Fruit fly (Drosophila melanogaster) whole organism, embryonic: ENCODE results near the gene goe.

Experiments used
- Atf3 ChIP-seq: fragments of 200-800 bp; sonication (Bioruptor generic); optimal IDR thresholded peaks from 3 replicates; lab custom pipeline; 2016; ENCODE audit warnings: missing biosample characterization, missing genetic modification characterization
- CG10959 ChIP-seq: fragments of 200-800 bp; sonication (Bioruptor generic); IDR thresholded peaks from 2 replicates; pipeline ENCODE4 v1.3.6; 2022; ENCODE audit warnings: missing biosample characterization, missing genetic modification characterization
- CG11696 ChIP-seq: fragments of 200-800 bp; sonication (Bioruptor generic); IDR thresholded peaks from 2 replicates; pipeline ENCODE4 v1.3.6; 2022; ENCODE audit warnings: missing biosample characterization, missing genetic modification characterization
- CG12219 ChIP-seq: fragments of 200-800 bp; sonication (Bioruptor generic); optimal IDR thresholded peaks from 3 replicates; lab custom pipeline; 2018; ENCODE audit warnings: missing biosample characterization, mild to moderate bottlenecking, missing genetic modification characterization
- CG13424 ChIP-seq: fragments of 200-800 bp; sonication (Bioruptor generic); optimal IDR thresholded peaks from 2 replicates; lab custom pipeline; 2019; ENCODE audit warnings: missing biosample characterization, mild to moderate bottlenecking, missing genetic modification characterization, moderate library complexity
- CG13775 ChIP-seq: fragments of 200-800 bp; sonication (Bioruptor generic); optimal IDR thresholded peaks from 3 replicates; lab custom pipeline; 2017; ENCODE audit warnings: missing biosample characterization, mild to moderate bottlenecking, missing genetic modification characterization
- CG14965 ChIP-seq: fragments of 200-800 bp; sonication (Bioruptor generic); optimal IDR thresholded peaks from 2 replicates; lab custom pipeline; 2016; ENCODE audit warnings: missing biosample characterization, missing genetic modification characterization, borderline replicate concordance
- CG17361 ChIP-seq: fragments of 200-800 bp; sonication (Bioruptor generic); IDR thresholded peaks from 3 replicates; pipeline ENCODE4 v1.3.6; 2022; ENCODE audit warnings: missing biosample characterization, missing genetic modification characterization
- CG1792 ChIP-seq: fragments of 200-800 bp; sonication (Bioruptor generic); optimal IDR thresholded peaks from 2 replicates; lab custom pipeline; 2016; ENCODE audit warnings: missing biosample characterization, missing genetic modification characterization
- CG2120 ChIP-seq: fragments of 200-800 bp; sonication (Bioruptor generic); optimal IDR thresholded peaks from 3 replicates; lab custom pipeline; 2016; ENCODE audit warnings: missing biosample characterization, missing genetic modification characterization
- CG30020 ChIP-seq: fragments of 200-800 bp; optimal IDR thresholded peaks from 2 replicates; lab custom pipeline; 2019; ENCODE audit warnings: missing biosample characterization, mild to moderate bottlenecking, missing genetic modification characterization, moderate library complexity
- CG31365 ChIP-seq: fragments of 200-800 bp; sonication (Bioruptor generic); optimal IDR thresholded peaks from 2 replicates; lab custom pipeline; 2018; ENCODE audit warnings: missing biosample characterization, mild to moderate bottlenecking, missing genetic modification characterization
- CG31388 ChIP-seq: fragments of 200-800 bp; sonication (Bioruptor generic); optimal IDR thresholded peaks from 2 replicates; lab custom pipeline; 2016; ENCODE audit warnings: missing biosample characterization, missing genetic modification characterization
- CG3163 ChIP-seq: fragments of 200-800 bp; sonication (Bioruptor generic); optimal IDR thresholded peaks from 3 replicates; lab custom pipeline; 2016; ENCODE audit warnings: missing biosample characterization, missing genetic modification characterization
- CG3726 ChIP-seq: fragments of 200-800 bp; sonication (Bioruptor generic); IDR thresholded peaks from 3 replicates; pipeline ENCODE4, ENCODE4 v1.3.6; 2022; ENCODE audit warnings: missing biosample characterization, missing genetic modification characterization
- CG5245 ChIP-seq: fragments of 200-800 bp; sonication (Bioruptor generic); optimal IDR thresholded peaks from 3 replicates; lab custom pipeline; 2016; ENCODE audit warnings: missing biosample characterization, missing genetic modification characterization
- CG7786 ChIP-seq: fragments of 200-800 bp; sonication (Bioruptor generic); optimal IDR thresholded peaks from 2 replicates; lab custom pipeline; 2016; ENCODE audit warnings: missing biosample characterization, missing genetic modification characterization
- CG9215 ChIP-seq: fragments of 200-800 bp; sonication (Bioruptor generic); IDR thresholded peaks from 2 replicates; pipeline ENCODE4 v1.3.6; 2022; ENCODE audit warnings: missing biosample characterization, missing genetic modification characterization
- CG9817 ChIP-seq: fragments of 200-800 bp; sonication (Bioruptor generic); optimal IDR thresholded peaks from 2 replicates; lab custom pipeline; 2018; ENCODE audit warnings: missing biosample characterization, mild to moderate bottlenecking, missing genetic modification characterization, moderate library complexity
- CHES-1-like ChIP-seq: fragments of 200-800 bp; sonication (Bioruptor generic); optimal IDR thresholded peaks from 2 replicates; lab custom pipeline; 2016; ENCODE audit warnings: missing biosample characterization, missing genetic modification characterization
- D19A ChIP-seq: fragments of 200-800 bp; optimal IDR thresholded peaks from 3 replicates; lab custom pipeline; 2019; ENCODE audit warnings: missing biosample characterization, mild to moderate bottlenecking, missing genetic modification characterization, moderate library complexity
- Dip2 ChIP-seq: fragments of 200-800 bp; sonication (Bioruptor generic); IDR thresholded peaks from 2 replicates; pipeline ENCODE4 v1.3.6; 2022; ENCODE audit warnings: missing biosample characterization, missing genetic modification characterization
- Eip74EF ChIP-seq, 2 experiments: fragments of 200-800 bp in 1 of 2; fragments of >200 bp in 1 of 2; sonication (Bioruptor generic) in 1 of 2; optimal IDR thresholded peaks; 2 replicates each; lab custom pipeline; 2017 to 2019; ENCODE audit warnings: missing biosample characterization in 2 of 2, missing genetic modification characterization in 2 of 2, mild to moderate bottlenecking in 1 of 2, moderate library complexity in 1 of 2
- Hr51 ChIP-seq, 2 experiments: fragments of 200-800 bp; sonication (Bioruptor generic); optimal IDR thresholded peaks; 2 replicates in 1 of 2; 3 replicates in 1 of 2; lab custom pipeline; 2016 to 2018; ENCODE audit warnings: missing biosample characterization in 2 of 2, missing genetic modification characterization in 2 of 2, mild to moderate bottlenecking in 1 of 2, moderate library complexity in 1 of 2
- Lpt ChIP-seq: fragments of >200 bp; optimal IDR thresholded peaks from 2 replicates; lab custom pipeline; 2018; ENCODE audit warnings: missing biosample characterization, missing genetic modification characterization
- Mes4 ChIP-seq: fragments of 200-800 bp; sonication (Bioruptor generic); optimal IDR thresholded peaks from 2 replicates; lab custom pipeline; 2016; ENCODE audit warnings: missing biosample characterization, missing genetic modification characterization
- Sin3A ChIP-seq: fragments of >200 bp; optimal IDR thresholded peaks from 2 replicates; lab custom pipeline; 2018
- Sry-β ChIP-seq: fragments of 200-800 bp; sonication (Bioruptor generic); optimal IDR thresholded peaks from 2 replicates; lab custom pipeline; 2018; ENCODE audit warnings: missing biosample characterization, mild to moderate bottlenecking, missing genetic modification characterization, moderate library complexity
- Taf1 ChIP-seq: fragments of 200-800 bp; sonication (Bioruptor generic); IDR thresholded peaks from 2 replicates; pipeline ENCODE4 v1.3.6; 2022; ENCODE audit warnings: missing biosample characterization, missing genetic modification characterization
- Tbp ChIP-seq: fragments of >200 bp; optimal IDR thresholded peaks from 2 replicates; lab custom pipeline; 2018; ENCODE audit warnings: missing biosample characterization, missing genetic modification characterization
- ab ChIP-seq: fragments of 200-800 bp; sonication (Bioruptor generic); optimal IDR thresholded peaks from 2 replicates; lab custom pipeline; 2016; ENCODE audit warnings: missing biosample characterization, missing genetic modification characterization
- ato ChIP-seq: fragments of 200-800 bp; sonication (Bioruptor generic); IDR thresholded peaks from 2 replicates; pipeline ENCODE4 v1.3.6; 2022; ENCODE audit warnings: missing biosample characterization, missing genetic modification characterization; ENCODE audit not compliant: partially characterized antibody
- bab2 ChIP-seq: fragments of 200-800 bp; sonication (Bioruptor generic); optimal IDR thresholded peaks from 2 replicates; lab custom pipeline; 2016; ENCODE audit warnings: missing biosample characterization, missing genetic modification characterization
- btn ChIP-seq: fragments of 200-800 bp; sonication (Bioruptor generic); optimal IDR thresholded peaks from 2 replicates; lab custom pipeline; 2016; ENCODE audit warnings: missing biosample characterization, missing genetic modification characterization
- caup ChIP-seq: fragments of 200-800 bp; sonication (Bioruptor generic); optimal IDR thresholded peaks from 3 replicates; lab custom pipeline; 2017; ENCODE audit warnings: missing biosample characterization, mild to moderate bottlenecking, missing genetic modification characterization, moderate library complexity; ENCODE audit not compliant: severe bottlenecking
- cg ChIP-seq: fragments of 200-800 bp; sonication (Bioruptor generic); optimal IDR thresholded peaks from 3 replicates; lab custom pipeline; 2019; ENCODE audit warnings: missing biosample characterization, mild to moderate bottlenecking, missing genetic modification characterization, moderate library complexity
- fd102C ChIP-seq: fragments of 200-800 bp; sonication (Bioruptor generic); optimal IDR thresholded peaks from 2 replicates; lab custom pipeline; 2018; ENCODE audit warnings: missing biosample characterization, mild to moderate bottlenecking, missing genetic modification characterization, moderate library complexity
- gem ChIP-seq: fragments of 200-800 bp; sonication (Bioruptor generic); optimal IDR thresholded peaks from 2 replicates; lab custom pipeline; 2019; ENCODE audit warnings: missing biosample characterization, mild to moderate bottlenecking, missing genetic modification characterization, moderate library complexity
- grn ChIP-seq: fragments of 200-800 bp; sonication (Bioruptor generic); optimal IDR thresholded peaks from 3 replicates; lab custom pipeline; 2017; ENCODE audit warnings: missing biosample characterization, missing genetic modification characterization
- her ChIP-seq: fragments of 200-800 bp; sonication (Bioruptor generic); optimal IDR thresholded peaks from 2 replicates; lab custom pipeline; 2016; ENCODE audit warnings: missing biosample characterization, missing genetic modification characterization
- kah ChIP-seq: fragments of 200-800 bp; sonication (Bioruptor generic); optimal IDR thresholded peaks from 2 replicates; lab custom pipeline; 2018; ENCODE audit warnings: missing biosample characterization, mild to moderate bottlenecking, missing genetic modification characterization
- nom ChIP-seq: fragments of 200-800 bp; sonication (Bioruptor generic); optimal IDR thresholded peaks from 2 replicates; lab custom pipeline; 2017; ENCODE audit warnings: missing biosample characterization, missing genetic modification characterization, mild to moderate bottlenecking, moderate library complexity, missing genetic modification reagents
- ro ChIP-seq: fragments of 200-800 bp; sonication (Bioruptor generic); IDR thresholded peaks from 2 replicates; pipeline ENCODE4 v1.3.6; 2022; ENCODE audit warnings: missing biosample characterization, missing genetic modification characterization
- seq ChIP-seq: fragments of 200-800 bp; sonication (Bioruptor generic); IDR thresholded peaks from 2 replicates; pipeline ENCODE4 v1.3.6; 2022; ENCODE audit warnings: missing biosample characterization, missing genetic modification characterization
- sna ChIP-seq: fragments of 200-800 bp; sonication (Bioruptor generic); IDR thresholded peaks from 2 replicates; pipeline ENCODE4 v1.3.6; 2022; ENCODE audit warnings: missing biosample characterization, missing genetic modification characterization; ENCODE audit not compliant: partially characterized antibody
- tap ChIP-seq: fragments of 200-800 bp; optimal IDR thresholded peaks from 3 replicates; lab custom pipeline; 2019; ENCODE audit warnings: missing biosample characterization, mild to moderate bottlenecking, missing genetic modification characterization, moderate library complexity
- tup ChIP-seq: fragments of 200-800 bp; sonication (Bioruptor generic); optimal IDR thresholded peaks from 2 replicates; lab custom pipeline; 2016; ENCODE audit warnings: missing biosample characterization, mild to moderate bottlenecking, missing genetic modification characterization, moderate library complexity
- unpg ChIP-seq: fragments of 200-800 bp; sonication (Bioruptor generic); optimal IDR thresholded peaks from 3 replicates; lab custom pipeline; 2018; ENCODE audit warnings: missing biosample characterization, mild to moderate bottlenecking, missing genetic modification characterization, moderate library complexity

Gene goe

DNA sequence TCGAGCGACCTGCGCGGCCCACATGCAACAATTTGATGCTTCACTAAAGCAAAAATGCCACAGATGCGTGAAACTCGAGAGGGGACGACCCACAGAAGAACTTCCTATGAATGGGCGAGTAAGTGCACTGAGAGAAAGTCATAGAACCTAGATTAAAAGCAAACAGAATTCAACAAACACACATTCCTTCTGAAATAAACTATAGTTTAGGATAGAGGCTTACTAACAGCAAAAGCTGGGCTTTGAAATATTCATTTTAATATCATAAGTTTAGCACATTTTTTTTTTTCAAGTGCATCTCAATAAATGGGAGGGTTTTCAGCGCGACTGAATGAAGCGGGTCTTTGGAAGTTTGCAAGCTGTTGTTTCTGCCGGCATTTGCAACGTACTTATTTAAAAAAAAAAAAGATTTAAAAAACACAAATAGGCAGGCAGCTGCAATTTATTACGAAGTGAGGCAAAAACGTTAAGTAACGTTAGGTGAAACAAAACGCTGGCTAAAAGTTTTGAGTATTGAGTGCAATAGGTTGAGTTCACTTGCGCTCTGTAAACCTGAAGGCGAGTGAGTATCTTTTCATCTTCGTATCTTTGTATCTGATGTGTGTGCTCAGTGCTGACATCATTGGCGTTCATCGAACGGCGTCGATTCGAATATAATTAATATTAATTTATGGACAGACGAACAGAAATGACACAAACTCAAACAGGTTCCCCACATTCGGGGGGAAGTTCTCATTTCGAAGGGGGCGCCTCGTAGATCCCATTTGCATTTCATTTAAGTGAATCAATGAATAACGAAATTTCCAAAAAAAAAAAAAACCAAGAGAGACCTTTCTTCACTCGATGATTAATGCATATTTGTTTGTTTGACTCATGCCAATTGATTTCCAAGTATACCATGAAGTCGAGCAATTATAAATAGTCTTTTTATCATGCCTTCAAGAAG lies 21.4 kb upstream of the goe start (continued):
- TF ChIP-seq bab2 (GFP tag; lab: Kevin White, UChicago) = peak; percentile 71
- TF ChIP-seq CG31388 (GFP tag; lab: Kevin White, UChicago) = no peak
- no peak for TF ChIP-seq ato (GFP tag; lab: Robert Waterston, UW)
- TF ChIP-seq sna (GFP tag; lab: Robert Waterston, UW) = no peak
- TF ChIP-seq seq (GFP tag; lab: Robert Waterston, UW) = no peak
- peak; percentile 23 for TF ChIP-seq tup
- peak; percentile 61; the same call in 1 of the 3 replicates for TF ChIP-seq CG3726 (GFP tag; lab: Robert Waterston, UW)
- no peak for TF ChIP-seq her (GFP tag; lab: Kevin White, UChicago)
- TF ChIP-seq CG11696 (GFP tag; lab: Robert Waterston, UW) = peak; percentile 66; the same call in 1 of the 2 replicates
- TF ChIP-seq CG1792 (GFP tag; lab: Kevin White, UChicago) = no peak
- TF ChIP-seq ab (GFP tag; lab: Kevin White, UChicago) = no peak
- TF ChIP-seq Sin3A (lab: Kevin White, UChicago) = no peak
- peak; percentile 12 for TF ChIP-seq fd102C
- TF ChIP-seq CG12219 = no peak
- TF ChIP-seq tap = peak; percentile 67
- TF ChIP-seq CG30020 (tag; lab: Kevin White, UChicago) = no peak

DNA sequence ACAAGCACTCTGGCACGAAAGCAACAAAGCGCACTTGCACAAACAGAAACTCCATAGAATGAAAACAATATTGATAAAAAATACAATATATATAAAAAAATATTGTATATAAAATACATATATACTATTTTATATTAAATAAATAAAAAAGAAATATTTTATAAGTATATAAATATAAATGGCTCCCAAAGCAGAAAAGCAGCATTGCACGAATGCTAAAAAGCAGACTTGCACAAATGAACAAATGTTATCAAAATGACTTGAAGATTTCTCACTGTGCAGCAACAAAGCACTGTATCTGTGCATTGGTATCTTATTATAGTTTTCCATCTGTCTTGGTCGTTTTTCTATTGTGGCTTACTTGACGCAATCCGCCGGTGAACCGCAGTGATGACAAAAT lies 17.1 kb upstream of the goe start:
- no peak for TF ChIP-seq Atf3 (GFP tag; lab: Kevin White, UChicago)
- no peak for TF ChIP-seq CG9817 (tag; lab: Kevin White, UChicago)
- no peak for TF ChIP-seq Eip74EF (GFP tag; optimal IDR thresholded peaks at IDR 0.05; lab: Kevin White, UChicago)
- no peak for TF ChIP-seq Dip2
- no peak for TF ChIP-seq CG14965 (GFP tag; lab: Kevin White, UChicago)
- TF ChIP-seq Taf1 (GFP tag; lab: Robert Waterston, UW) = no peak
- TF ChIP-seq kah = no peak
- no peak for TF ChIP-seq CG31365 (tag; lab: Kevin White, UChicago)
- no peak for TF ChIP-seq CHES-1-like (GFP tag; lab: Kevin White, UChicago)
- peak; percentile 14 for TF ChIP-seq CG13424 (tag; lab: Kevin White, UChicago)
- peak in 1 of 2 experiments; percentile 27 for TF ChIP-seq Hr51 (GFP tag; optimal IDR thresholded peaks at IDR 0.05; lab: Kevin White, UChicago)
- no peak for TF ChIP-seq Lpt
- TF ChIP-seq btn (GFP tag; lab: Kevin White, UChicago) = no peak
- TF ChIP-seq CG3163 (GFP tag; lab: Kevin White, UChicago) = no peak
- no peak for TF ChIP-seq ro (GFP tag; lab: Robert Waterston, UW)
- TF ChIP-seq unpg (GFP tag; lab: Kevin White, UChicago) = peak; percentile 28
- no peak for TF ChIP-seq CG13775
- no peak for TF ChIP-seq CG5245 (GFP tag; lab: Kevin White, UChicago)
- TF ChIP-seq grn (GFP tag; lab: Kevin White, UChicago) = no peak
- no peak for TF ChIP-seq CG9215 (GFP tag; lab: Robert Waterston, UW)
- TF ChIP-seq caup = no peak
- TF ChIP-seq cg (GFP tag; lab: Kevin White, UChicago) = no peak
- TF ChIP-seq Sry-β = no peak
- no peak for TF ChIP-seq CG10959 (GFP tag; lab: Robert Waterston, UW)
- TF ChIP-seq CG7786 = no peak
- TF ChIP-seq nom (GFP tag; lab: Kevin White, UChicago) = no peak
- TF ChIP-seq D19A (tag; lab: Kevin White, UChicago) = peak; percentile 41
- TF ChIP-seq CG17361 (GFP tag; lab: Robert Waterston, UW) = 0 out of 3 replicates have a peak, but pooled peaks have one; percentile 22
- no peak for TF ChIP-seq ab (GFP tag; lab: Kevin White, UChicago)
- peak; percentile 42 for TF ChIP-seq gem (tag; lab: Kevin White, UChicago)
- TF ChIP-seq Tbp (GFP tag; lab: Kevin White, UChicago) = no peak
- TF ChIP-seq Mes4 = no peak
- no peak for TF ChIP-seq CG2120 (GFP tag; lab: Kevin White, UChicago)
